Worm (Caenorhabditis elegans) whole organism, late embryonic: ENCODE measurements around the gene F22F4.4.

Source experiments
- ceh-30 ChIP-seq: fragments of 150-350 bp; optimal IDR thresholded peaks from 2 replicates; lab custom pipeline; 2014; ENCODE audit warnings: missing biosample characterization, missing genetic modification characterization
- nfya-1 ChIP-seq: sonication (generic microtip); optimal IDR thresholded peaks from 2 replicates; lab custom pipeline; 2017; ENCODE audit warnings: missing genetic modification characterization, mild to moderate bottlenecking, missing compliant biosample characterization, antibody characterized with exemption, moderate library complexity
- nhr-11 ChIP-seq: fragments of 150-350 bp; optimal IDR thresholded peaks from 2 replicates; lab custom pipeline; 2014; ENCODE audit warnings: missing biosample characterization, missing genetic modification characterization

DNA sequence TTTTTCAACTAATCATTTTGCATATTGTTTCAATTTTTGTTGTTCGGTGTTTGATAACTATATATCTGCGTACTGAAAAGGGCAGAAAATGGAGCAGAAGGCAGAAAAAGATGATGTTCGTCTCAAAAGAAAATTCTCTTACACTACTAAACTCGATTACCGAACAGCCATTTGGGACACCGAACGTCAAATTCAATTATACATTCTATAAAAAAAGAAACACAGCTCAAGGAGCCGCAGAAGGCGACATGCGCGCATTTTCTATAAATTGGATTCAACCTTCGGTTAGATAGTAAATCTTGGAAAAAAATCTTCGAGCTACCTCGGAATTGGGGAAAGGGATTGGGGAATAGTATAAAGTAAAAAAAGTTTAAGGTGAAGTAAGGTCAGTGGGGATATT, 18.1 kb downstream of the F22F4.4 start:
- TF ChIP-seq ceh-30, result no peak
- no peak for TF ChIP-seq nhr-11
- TF ChIP-seq nfya-1 (tag; lab: Kevin White, UChicago), result no peak
